Worm (Caenorhabditis elegans): ENCODE results near the gene str-8.
"Not testable (repeated sequence)": the region's sequence is repeated elsewhere in the genome, so short reads cannot be mapped to it uniquely, and the experiment has no call there.

DNA sequence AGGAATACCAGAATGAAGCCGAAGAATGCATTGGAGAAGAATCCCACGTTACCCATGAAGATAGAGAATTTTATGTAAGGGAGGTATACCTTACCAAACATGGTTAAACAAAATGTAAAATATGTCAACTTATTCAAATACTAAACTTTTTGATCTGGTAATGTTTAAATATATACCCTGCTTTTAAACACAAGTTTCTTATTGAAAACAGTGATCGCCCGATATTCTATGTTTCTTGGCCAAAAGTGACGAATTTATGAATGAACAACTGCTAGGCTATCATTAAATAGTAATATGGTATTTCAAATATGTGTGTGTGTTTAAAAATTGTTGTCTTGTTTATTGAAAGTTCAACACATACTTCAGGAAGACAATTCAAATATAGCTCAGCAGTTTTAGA, 6.5 kb upstream of the str-8 start, which contains the start of gene T23D5.8:
- TF ChIP-seq tab-1 (GFP tag; IDR thresholded peaks at IDR 0.05); flt-1 (GFP tag; IDR thresholded peaks at IDR 0.05); T22C8.4 (GFP tag; IDR thresholded peaks at IDR 0.05); med-1 (GFP tag; optimal IDR thresholded peaks at IDR 0.05; ENCODE audit: insufficient read depth); klf-2 (GFP tag; conservative IDR thresholded peaks at IDR 0.05); ref-1 (GFP tag; conservative IDR thresholded peaks at IDR 0.05): not testable (repeated sequence)
